Fruit fly (Drosophila melanogaster) whole organism, wandering third instar larva: Measurements from ENCODE around the gene Hand.

Source experiments
- Abd-B ChIP-seq: fragments of >200 bp; optimal IDR thresholded peaks from 2 replicates; lab custom pipeline; 2017; ENCODE audit warnings: missing biosample characterization, missing genetic modification characterization
- CG9705 ChIP-seq: fragments of 200-800 bp; sonication (Bioruptor generic); optimal IDR thresholded peaks from 2 replicates; lab custom pipeline; 2018; ENCODE audit warnings: missing biosample characterization, mild to moderate bottlenecking, missing genetic modification characterization
- CrebA ChIP-seq: fragments of 200-800 bp; sonication (Bioruptor generic); optimal IDR thresholded peaks from 2 replicates; lab custom pipeline; 2016; ENCODE audit warnings: missing biosample characterization, mild to moderate bottlenecking, missing genetic modification characterization, borderline replicate concordance
- Dfd ChIP-seq: fragments of >200 bp; optimal IDR thresholded peaks from 2 replicates; lab custom pipeline; 2017; ENCODE audit warnings: missing biosample characterization, missing genetic modification characterization
- Dif ChIP-seq: fragments of 200-275, 200-300 bp; sonication (Bioruptor generic); optimal IDR thresholded peaks from 2 replicates; lab custom pipeline; 2018; ENCODE audit warnings: missing biosample characterization, missing genetic modification characterization; ENCODE audit not compliant: partially characterized antibody
- GATAd ChIP-seq: sonication (Bioruptor generic); optimal IDR thresholded peaks from 2 replicates; lab custom pipeline; 2016; ENCODE audit warnings: missing biosample characterization, missing genetic modification characterization
- HLH106 ChIP-seq: fragments of 200-800 bp; optimal IDR thresholded peaks from 3 replicates; lab custom pipeline; 2019; ENCODE audit warnings: missing biosample characterization, mild to moderate bottlenecking, missing genetic modification characterization, moderate library complexity
- Hnf4 ChIP-seq: fragments of 200-800 bp; sonication (Bioruptor generic); optimal IDR thresholded peaks from 2 replicates; lab custom pipeline; 2016; ENCODE audit warnings: missing biosample characterization, mild to moderate bottlenecking, missing genetic modification characterization
- Hr78 ChIP-seq: fragments of >200 bp; optimal IDR thresholded peaks from 2 replicates; lab custom pipeline; 2017; ENCODE audit warnings: missing biosample characterization, missing genetic modification characterization
- Mio ChIP-seq: sonication (Bioruptor generic); optimal IDR thresholded peaks from 2 replicates; lab custom pipeline; 2016; ENCODE audit warnings: missing biosample characterization, missing genetic modification characterization
- Myc ChIP-seq: fragments of >200 bp; optimal IDR thresholded peaks from 2 replicates; lab custom pipeline; 2017
- N ChIP-seq: fragments of >200 bp; optimal IDR thresholded peaks from 2 replicates; lab custom pipeline; 2018; ENCODE audit warnings: missing biosample characterization, missing external identifiers, missing genetic modification characterization
- OdsH ChIP-seq: fragments of 200-800 bp; sonication (Bioruptor generic); optimal IDR thresholded peaks from 2 replicates; lab custom pipeline; 2016; ENCODE audit warnings: missing biosample characterization, mild to moderate bottlenecking, missing genetic modification characterization
- Rel ChIP-seq, 2 experiments: fragments of 200-800 bp; sonication (Bioruptor generic) in 1 of 2; optimal IDR thresholded peaks; 2 replicates in 1 of 2; 3 replicates in 1 of 2; lab custom pipeline; 2016 to 2019; ENCODE audit warnings: mild to moderate bottlenecking in 2 of 2, missing biosample characterization in 2 of 2, missing genetic modification characterization in 2 of 2, moderate library complexity in 1 of 2
- Sp1 ChIP-seq: fragments of 200-800 bp; sonication (Bioruptor generic); optimal IDR thresholded peaks from 3 replicates; lab custom pipeline; 2019; ENCODE audit warnings: missing biosample characterization, mild to moderate bottlenecking, missing genetic modification characterization, moderate library complexity
- Vsx2 ChIP-seq: fragments of 200-300, 225-300 bp; sonication (Bioruptor generic); optimal IDR thresholded peaks from 2 replicates; lab custom pipeline; 2018; ENCODE audit warnings: missing biosample characterization, missing genetic modification characterization; ENCODE audit not compliant: partially characterized antibody
- br ChIP-seq: fragments of 200-800 bp; sonication (Bioruptor generic); optimal IDR thresholded peaks from 2 replicates; lab custom pipeline; 2016; ENCODE audit warnings: missing biosample characterization, missing genetic modification characterization
- dsf ChIP-seq: sonication (Bioruptor generic); optimal IDR thresholded peaks from 2 replicates; lab custom pipeline; 2016; ENCODE audit warnings: missing biosample characterization, missing genetic modification characterization, borderline replicate concordance
- ey ChIP-seq: fragments of 200-800 bp; sonication (Bioruptor generic); optimal IDR thresholded peaks from 2 replicates; lab custom pipeline; 2016; ENCODE audit warnings: missing biosample characterization, missing genetic modification characterization
- fru ChIP-seq: fragments of 200-800 bp; sonication (Bioruptor generic); optimal IDR thresholded peaks from 3 replicates; lab custom pipeline; 2016; ENCODE audit warnings: missing biosample characterization, mild to moderate bottlenecking, missing genetic modification characterization
- jim ChIP-seq: fragments of 175-275, 200-325 bp; sonication (Bioruptor generic); optimal IDR thresholded peaks from 2 replicates; lab custom pipeline; 2016; ENCODE audit warnings: missing biosample characterization, mild to moderate bottlenecking, missing genetic modification characterization
- lola ChIP-seq: fragments of >200 bp; optimal IDR thresholded peaks from 2 replicates; lab custom pipeline; 2017; ENCODE audit warnings: missing biosample characterization, missing genetic modification characterization
- pan ChIP-seq: fragments of >200 bp; optimal IDR thresholded peaks from 2 replicates; lab custom pipeline; 2017
- psq ChIP-seq: fragments of 200-800 bp; sonication (Bioruptor generic); optimal IDR thresholded peaks from 3 replicates; lab custom pipeline; 2017; ENCODE audit warnings: missing biosample characterization, mild to moderate bottlenecking, missing genetic modification characterization, moderate library complexity
- rgr ChIP-seq: fragments of 200-800 bp; sonication (Bioruptor generic); optimal IDR thresholded peaks from 3 replicates; lab custom pipeline; 2016; ENCODE audit warnings: missing biosample characterization, mild to moderate bottlenecking, missing genetic modification characterization
- sage ChIP-seq: fragments of 200-800 bp; sonication (Bioruptor generic); optimal IDR thresholded peaks from 2 replicates; lab custom pipeline; 2016; ENCODE audit warnings: missing biosample characterization, mild to moderate bottlenecking, missing genetic modification characterization
- sv ChIP-seq: fragments of 200-800 bp; sonication (Bioruptor generic); optimal IDR thresholded peaks from 3 replicates; lab custom pipeline; 2016; ENCODE audit warnings: missing biosample characterization, missing genetic modification characterization
- tai ChIP-seq: sonication (Bioruptor generic); optimal IDR thresholded peaks from 2 replicates; lab custom pipeline; 2016; ENCODE audit warnings: missing biosample characterization, missing genetic modification characterization
- woc ChIP-seq: sonication (Bioruptor generic); optimal IDR thresholded peaks from 2 replicates; lab custom pipeline; 2016; ENCODE audit warnings: missing biosample characterization, mild to moderate bottlenecking, missing genetic modification characterization

Hand gene

dm6 chr2L:10321036-10321583, 25.9 kb upstream of the Hand start (continued):
- TF ChIP-seq fru (GFP tag; lab: Kevin White, UChicago) = no peak

DNA sequence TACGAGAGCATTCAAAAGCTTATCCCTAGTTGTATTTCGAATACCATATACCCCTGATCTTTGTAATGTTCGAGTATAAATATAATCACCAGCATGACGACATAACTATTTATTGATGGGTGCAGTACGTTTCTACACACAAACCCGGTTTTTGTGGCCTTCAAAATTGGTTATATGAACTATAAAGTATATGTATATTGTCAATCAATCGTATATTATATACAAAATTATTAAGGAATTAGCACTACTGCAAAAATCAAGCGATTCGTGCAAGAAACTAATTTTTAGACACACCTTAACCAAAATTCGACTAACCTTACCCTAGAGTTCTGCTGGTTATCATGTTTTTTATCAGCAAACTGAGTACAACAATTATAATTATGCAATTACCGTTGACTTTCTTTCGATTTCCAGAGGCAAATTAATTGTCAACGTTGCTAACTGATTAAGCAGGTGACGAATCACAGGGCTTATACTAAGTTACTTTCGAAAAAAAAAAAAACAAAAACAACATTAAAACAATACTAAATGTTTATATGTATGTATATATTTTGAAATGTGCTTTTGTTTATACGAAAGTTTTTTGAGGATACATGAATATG, 25.1 kb upstream of the Hand start:
- TF ChIP-seq HLH106 = no peak
- TF ChIP-seq lola = no peak
- no peak for TF ChIP-seq dsf (GFP tag; lab: Kevin White, UChicago)
- no peak for TF ChIP-seq Abd-B
- no peak for TF ChIP-seq OdsH (GFP tag; lab: Kevin White, UChicago)
- TF ChIP-seq pan (lab: Kevin White, UChicago) = no peak
- no peak for TF ChIP-seq Dfd (GFP tag; lab: Kevin White, UChicago)
- no peak for TF ChIP-seq ey (GFP tag; lab: Kevin White, UChicago)
- no peak for TF ChIP-seq Sp1 (GFP tag; lab: Kevin White, UChicago)
- no peak for TF ChIP-seq N (GFP tag; lab: Kevin White, UChicago)
- TF ChIP-seq sv = no peak
- TF ChIP-seq Rel (GFP tag; optimal IDR thresholded peaks at IDR 0.05; lab: Kevin White, UChicago) = no peak
- TF ChIP-seq Rel (tag; optimal IDR thresholded peaks at IDR 0.05; lab: Kevin White, UChicago) = no peak
- no peak for TF ChIP-seq woc (GFP tag; lab: Kevin White, UChicago)
- no peak for TF ChIP-seq GATAd (GFP tag; lab: Kevin White, UChicago)
- TF ChIP-seq, all 38 proteins: peak for 0

- TF ChIP-seq N (GFP tag; lab: Kevin White, UChicago) = no peak
- TF ChIP-seq rgr (GFP tag; lab: Kevin White, UChicago) = no peak
- no peak for TF ChIP-seq Abd-B
- TF ChIP-seq CrebA (GFP tag; lab: Kevin White, UChicago) = no peak
- no peak for TF ChIP-seq HLH106
- no peak for TF ChIP-seq Mio (GFP tag; lab: Kevin White, UChicago)
- TF ChIP-seq Rel (GFP tag; optimal IDR thresholded peaks at IDR 0.05; lab: Kevin White, UChicago) = no peak
- no peak for TF ChIP-seq Rel (tag; optimal IDR thresholded peaks at IDR 0.05; lab: Kevin White, UChicago)
- no peak for TF ChIP-seq CG9705 (GFP tag; lab: Kevin White, UChicago)
- no peak for TF ChIP-seq Sp1 (GFP tag; lab: Kevin White, UChicago)
- no peak for TF ChIP-seq woc (GFP tag; lab: Kevin White, UChicago)
- TF ChIP-seq br (GFP tag; lab: Kevin White, UChicago) = no peak
- TF ChIP-seq Myc (lab: Kevin White, UChicago) = no peak
- TF ChIP-seq Dif (GFP tag; lab: Kevin White, UChicago) = no peak
- no peak for TF ChIP-seq Vsx2
- no peak for TF ChIP-seq Hr78 (GFP tag; lab: Kevin White, UChicago)
- no peak for TF ChIP-seq Dfd (GFP tag; lab: Kevin White, UChicago)
- TF ChIP-seq psq = no peak
- no peak for TF ChIP-seq jim (GFP tag; lab: Kevin White, UChicago)
Measured at dm6 chr2L:10315888-10316287, 20.7 kb upstream of the Hand start.

- TF ChIP-seq woc (GFP tag; lab: Kevin White, UChicago) (peak; percentile 69), N (GFP tag; lab: Kevin White, UChicago) (no peak), HLH106 (peak; percentile 8)
- TF ChIP-seq, all 38 proteins: peak for 2
Measured at dm6 chr2L:10314327-10315210, 19.4 kb upstream of the Hand start, which contains the start of the genes Usp14 and CG4972. Usp14 (minus strand) TSS chr2L:10314396. CG4972 (plus strand) TSS chr2L:10314792.

dm6 chr2L:10311822-10312221, 16.6 kb upstream of the Hand start:
- TF ChIP-seq Dif (GFP tag; lab: Kevin White, UChicago) (no peak), sage (GFP tag; lab: Kevin White, UChicago) (peak; percentile 47), tai (GFP tag; lab: Kevin White, UChicago) (peak; percentile 1), Hnf4 (no peak), woc (GFP tag; lab: Kevin White, UChicago) (no peak), Myc (lab: Kevin White, UChicago) (peak; percentile 10), jim (GFP tag; lab: Kevin White, UChicago) (no peak)
